Worm (Caenorhabditis elegans): ENCODE data around the gene gcy-15.
A peak's percentile ranks its signal among the peaks of the same experiment; 100 is the strongest.

- TF ChIP-seq nhr-77 (tag; optimal IDR thresholded peaks at IDR 0.05) (no peak), nhr-237 (tag; optimal IDR thresholded peaks at IDR 0.05) (no peak), jun-1 (tag; optimal IDR thresholded peaks at IDR 0.05) (no peak), F49E8.2 (tag; optimal IDR thresholded peaks at IDR 0.05; ENCODE audit: borderline replicate concordance) (no peak), aly-2 (tag; optimal IDR thresholded peaks at IDR 0.05) (no peak), zag-1 (tag; optimal IDR thresholded peaks at IDR 0.05) (no peak), nhr-111 (GFP tag; optimal IDR thresholded peaks at IDR 0.05) (no peak), zfp-2 (tag; optimal IDR thresholded peaks at IDR 0.05) (no peak), mdl-1 (tag; optimal IDR thresholded peaks at IDR 0.05) (no peak), aha-1 (tag) (peak; percentile 91), madf-5 (GFP tag; IDR thresholded peaks at IDR 0.05) (no peak), snpc-4 (tag; optimal IDR thresholded peaks at IDR 0.05) (no peak), attf-4 (tag; optimal IDR thresholded peaks at IDR 0.05) (no peak)
Measured at ce11 chrII:3221730-3222129, 24.9 kb upstream of the gcy-15 start, which contains the start of gene ZC239.14.
